Worm (Caenorhabditis elegans) whole organism, L2 larva: ENCODE data around the gene nhr-128.

ENCODE experiments used
- C34F6.9 ChIP-seq: fragments of 150-350 bp; optimal IDR thresholded peaks from 2 replicates; lab custom pipeline; 2014; ENCODE audit warnings: missing biosample characterization, missing genetic modification characterization
- F13H6.1 ChIP-seq: sonication (generic microtip); optimal IDR thresholded peaks from 2 replicates; lab custom pipeline; 2016; ENCODE audit warnings: missing genetic modification characterization, missing compliant biosample characterization
- R02D3.7 ChIP-seq: fragments of 150-350 bp; optimal IDR thresholded peaks from 2 replicates; lab custom pipeline; 2014; ENCODE audit warnings: missing biosample characterization, missing genetic modification characterization
- ZK546.5 ChIP-seq: sonication (generic microtip); optimal IDR thresholded peaks from 2 replicates; lab custom pipeline; 2017; ENCODE audit warnings: missing biosample characterization, missing genetic modification characterization
- alr-1 ChIP-seq: fragments of 150-350 bp; optimal IDR thresholded peaks from 2 replicates; lab custom pipeline; 2014; ENCODE audit warnings: missing biosample characterization, missing genetic modification characterization
- aly-2 ChIP-seq: fragments of 150-350 bp; optimal IDR thresholded peaks from 2 replicates; lab custom pipeline; 2014; ENCODE audit warnings: missing biosample characterization, missing genetic modification characterization
- ama-1 ChIP-seq: fragments of 150-350 bp; optimal IDR thresholded peaks from 2 replicates; lab custom pipeline; 2018; ENCODE audit warnings: inconsistent platforms
- blmp-1 ChIP-seq: sonication (generic microtip); optimal IDR thresholded peaks from 2 replicates; lab custom pipeline; 2017; ENCODE audit warnings: missing genetic modification characterization, mild to moderate bottlenecking, missing compliant biosample characterization, antibody characterized with exemption, moderate library complexity; ENCODE audit not compliant: insufficient read depth
- ceh-16 ChIP-seq: fragments of 150-350 bp; optimal IDR thresholded peaks from 2 replicates; lab custom pipeline; 2014; ENCODE audit warnings: missing biosample characterization, missing genetic modification characterization
- ceh-82 ChIP-seq: fragments of 150-350 bp; optimal IDR thresholded peaks from 2 replicates; lab custom pipeline; 2014; ENCODE audit warnings: missing biosample characterization, missing genetic modification characterization
- crh-2 ChIP-seq: sonication (generic microtip); optimal IDR thresholded peaks from 2 replicates; lab custom pipeline; 2017; ENCODE audit warnings: missing biosample characterization, missing genetic modification characterization
- dmd-4 ChIP-seq: sonication (generic microtip); optimal IDR thresholded peaks from 2 replicates; lab custom pipeline; 2017; ENCODE audit warnings: missing biosample characterization, missing genetic modification characterization
- egl-27 ChIP-seq: sonication (generic microtip); optimal IDR thresholded peaks from 3 replicates; lab custom pipeline; 2017; ENCODE audit warnings: missing biosample characterization, missing genetic modification reagents, missing genetic modification characterization
- elt-1 ChIP-seq: fragments of 150-350 bp; optimal IDR thresholded peaks from 2 replicates; lab custom pipeline; 2014; ENCODE audit warnings: missing biosample characterization, missing genetic modification characterization
- elt-3 ChIP-seq: sonication (generic microtip); optimal IDR thresholded peaks from 2 replicates; lab custom pipeline; 2017; ENCODE audit warnings: missing biosample characterization, missing genetic modification characterization
- fos-1 ChIP-seq: fragments of 150-350 bp; optimal IDR thresholded peaks from 2 replicates; lab custom pipeline; 2014; ENCODE audit warnings: missing biosample characterization, missing genetic modification characterization
- lin-11 ChIP-seq: fragments of 150-350 bp; sonication (generic microtip); optimal IDR thresholded peaks from 2 replicates; lab custom pipeline; 2014; ENCODE audit warnings: missing biosample characterization, missing genetic modification characterization, inconsistent platforms, mixed read lengths
- lin-13 ChIP-seq: fragments of 150-350 bp; optimal IDR thresholded peaks from 2 replicates; lab custom pipeline; 2014; ENCODE audit warnings: missing biosample characterization, missing genetic modification reagents, missing genetic modification characterization
- lin-39 ChIP-seq: fragments of 150-350 bp; optimal IDR thresholded peaks from 2 replicates; lab custom pipeline; 2014; ENCODE audit warnings: missing biosample characterization, missing genetic modification reagents, missing genetic modification characterization
- lsy-2 ChIP-seq, 2 experiments: fragments of 150-350 bp in 1 of 2; sonication (generic microtip) in 1 of 2; optimal IDR thresholded peaks; 2 replicates each; lab custom pipeline; 2014 to 2017; ENCODE audit warnings: missing biosample characterization in 2 of 2, missing genetic modification characterization in 2 of 2
- mab-5 ChIP-seq: fragments of 150-350 bp; optimal IDR thresholded peaks from 2 replicates; lab custom pipeline; 2014; ENCODE audit warnings: missing biosample characterization, missing genetic modification characterization
- mbf-1 ChIP-seq: sonication (generic microtip); optimal IDR thresholded peaks from 2 replicates; lab custom pipeline; 2017; ENCODE audit warnings: missing biosample characterization, missing genetic modification characterization
- nhr-10 ChIP-seq: sonication (generic microtip); optimal IDR thresholded peaks from 2 replicates; lab custom pipeline; 2017; ENCODE audit warnings: missing biosample characterization, missing genetic modification characterization
- nhr-12 ChIP-seq: fragments of 150-350 bp; optimal IDR thresholded peaks from 2 replicates; lab custom pipeline; 2014; ENCODE audit warnings: missing biosample characterization, missing genetic modification characterization
- nhr-129 ChIP-seq: fragments of 150-350 bp; optimal IDR thresholded peaks from 2 replicates; lab custom pipeline; 2014; ENCODE audit warnings: missing biosample characterization, missing genetic modification characterization
- nhr-21 ChIP-seq: fragments of 150-350 bp; optimal IDR thresholded peaks from 2 replicates; lab custom pipeline; 2014; ENCODE audit warnings: missing biosample characterization, missing genetic modification characterization
- nhr-23 ChIP-seq: fragments of 150-350 bp; optimal IDR thresholded peaks from 2 replicates; lab custom pipeline; 2014; ENCODE audit warnings: missing biosample characterization, missing genetic modification reagents, missing genetic modification characterization
- nhr-237 ChIP-seq: fragments of 150-350 bp; optimal IDR thresholded peaks from 2 replicates; lab custom pipeline; 2014; ENCODE audit warnings: missing biosample characterization, missing genetic modification characterization
- nhr-25 ChIP-seq: fragments of 150-350 bp; sonication (generic microtip); optimal IDR thresholded peaks from 3 replicates; lab custom pipeline; 2014; ENCODE audit warnings: missing biosample characterization, missing genetic modification characterization
- nhr-6 ChIP-seq: fragments of 150-350 bp; optimal IDR thresholded peaks from 2 replicates; lab custom pipeline; 2014; ENCODE audit warnings: missing biosample characterization, missing genetic modification characterization
- nhr-77 ChIP-seq: fragments of 150-350 bp; optimal IDR thresholded peaks from 2 replicates; lab custom pipeline; 2014; ENCODE audit warnings: missing biosample characterization, missing genetic modification characterization
- peb-1 ChIP-seq: fragments of 150-350 bp; optimal IDR thresholded peaks from 2 replicates; lab custom pipeline; 2014; ENCODE audit warnings: missing biosample characterization, missing genetic modification characterization
- sem-4 ChIP-seq: fragments of 150-350 bp; optimal IDR thresholded peaks from 2 replicates; lab custom pipeline; 2014; ENCODE audit warnings: missing biosample characterization, missing genetic modification reagents, missing genetic modification characterization
- skn-1 ChIP-seq: sonication (generic microtip); optimal IDR thresholded peaks from 2 replicates; lab custom pipeline; 2017; ENCODE audit warnings: missing biosample characterization, missing genetic modification characterization
- sma-3 ChIP-seq: sonication (generic microtip); optimal IDR thresholded peaks from 2 replicates; lab custom pipeline; 2016; ENCODE audit warnings: missing genetic modification reagents, missing genetic modification characterization, missing compliant biosample characterization
- sma-9 ChIP-seq, 2 experiments: fragments of 150-350 bp in 1 of 2; sonication (generic microtip) in 1 of 2; optimal IDR thresholded peaks; 2 replicates each; lab custom pipeline; 2014 to 2016; ENCODE audit warnings: missing genetic modification characterization in 2 of 2, mild to moderate bottlenecking in 1 of 2, missing biosample characterization in 1 of 2, missing compliant biosample characterization in 1 of 2, missing genetic modification reagents in 1 of 2, moderate library complexity in 1 of 2
- snpc-4 ChIP-seq: fragments of 150-350 bp; optimal IDR thresholded peaks from 2 replicates; lab custom pipeline; 2014; ENCODE audit warnings: missing biosample characterization, missing genetic modification characterization
- unc-39 ChIP-seq: fragments of 150-350 bp; optimal IDR thresholded peaks from 2 replicates; lab custom pipeline; 2014; ENCODE audit warnings: missing biosample characterization, missing genetic modification characterization
- unc-55 ChIP-seq: fragments of 150-350 bp; sonication (generic microtip); optimal IDR thresholded peaks from 3 replicates; lab custom pipeline; 2014; ENCODE audit warnings: missing biosample characterization, missing genetic modification reagents, missing genetic modification characterization
- unc-62 ChIP-seq: fragments of 150-350 bp; optimal IDR thresholded peaks from 2 replicates; lab custom pipeline; 2014; ENCODE audit warnings: missing biosample characterization, missing genetic modification reagents, missing genetic modification characterization
- zag-1 ChIP-seq: fragments of 150-350 bp; optimal IDR thresholded peaks from 2 replicates; lab custom pipeline; 2014; ENCODE audit warnings: missing biosample characterization, missing genetic modification characterization
- ztf-1 ChIP-seq: fragments of 200-800 bp; sonication (Bioruptor generic); conservative IDR thresholded peaks from 2 replicates; pipeline ENCODE4 v1.3.6; 2022; ENCODE audit warnings: missing genetic modification characterization, missing compliant biosample characterization
- ztf-11 ChIP-seq: sonication (generic microtip); optimal IDR thresholded peaks from 2 replicates; lab custom pipeline; 2017; ENCODE audit warnings: missing biosample characterization, missing genetic modification characterization
- ztf-4 ChIP-seq: fragments of 150-350 bp; optimal IDR thresholded peaks from 2 replicates; lab custom pipeline; 2014; ENCODE audit warnings: missing biosample characterization, missing genetic modification characterization

The nhr-128 gene

ce11 chrV:2228781-2229180, 6.9 kb downstream of the nhr-128 start, which contains the start of gene nhr-126:
Gene nhr-126 (plus strand): TSS chrV:2229081.
- no peak for TF ChIP-seq snpc-4 (tag; lab: Kevin White, UChicago)
- TF ChIP-seq fos-1 (tag; lab: Kevin White, UChicago): no peak
- TF ChIP-seq ceh-16 (tag; lab: Kevin White, UChicago): no peak
- TF ChIP-seq aly-2: no peak
- no peak for TF ChIP-seq peb-1
- TF ChIP-seq sem-4 (tag; lab: Kevin White, UChicago): no peak
- TF ChIP-seq nhr-237: no peak
- no peak for TF ChIP-seq ztf-11 (tag; lab: Kevin White, UChicago)
- no peak for TF ChIP-seq ama-1 (lab: Kevin White, UChicago)

- peak; percentile 4 for TF ChIP-seq fos-1 (tag; lab: Kevin White, UChicago)
- TF ChIP-seq crh-2 (tag; lab: Kevin White, UChicago): peak; percentile 38
- peak; percentile 34 for TF ChIP-seq C34F6.9
- TF ChIP-seq egl-27 (tag; lab: Kevin White, UChicago): no peak
- TF ChIP-seq alr-1: no peak
- TF ChIP-seq unc-39 (tag; lab: Kevin White, UChicago): no peak
- no peak for TF ChIP-seq F13H6.1 (tag; lab: Kevin White, UChicago)
- TF ChIP-seq lsy-2 (tag; optimal IDR thresholded peaks at IDR 0.05; lab: Kevin White, UChicago): no peak
- TF ChIP-seq, all 48 proteins: peak for 3
Observed at ce11 chrV:2230912-2231311, 9.0 kb downstream of the nhr-128 start, which contains the start of gene nhr-134. Gene nhr-134 (plus strand): TSS chrV:2231223.

ce11 chrV:2233177-2233576, 11.3 kb downstream of the nhr-128 start, which contains the start of gene nhr-96:
Gene nhr-96 (plus strand): TSS chrV:2233477.
- no peak for TF ChIP-seq lin-39 (tag; lab: Kevin White, UChicago)
- TF ChIP-seq nhr-6 (tag; lab: Kevin White, UChicago): no peak
- no peak for TF ChIP-seq ztf-1 (GFP tag; lab: Robert Waterston, UW)
- no peak for TF ChIP-seq lsy-2 (tag; optimal IDR thresholded peaks at IDR 0.05; lab: Kevin White, UChicago)
- no peak for TF ChIP-seq aly-2
- no peak for TF ChIP-seq C34F6.9
- TF ChIP-seq mbf-1: no peak
- TF ChIP-seq elt-1 (tag; lab: Kevin White, UChicago): no peak
- no peak for TF ChIP-seq lin-11 (tag; lab: Kevin White, UChicago)
- no peak for TF ChIP-seq egl-27 (tag; lab: Kevin White, UChicago)
- no peak for TF ChIP-seq alr-1
- TF ChIP-seq peb-1: no peak
- TF ChIP-seq sma-9 (GFP tag; optimal IDR thresholded peaks at IDR 0.05; lab: Kevin White, UChicago): no peak
- no peak for TF ChIP-seq sma-9 (tag; optimal IDR thresholded peaks at IDR 0.05; lab: Kevin White, UChicago)
- no peak for TF ChIP-seq nhr-12
- no peak for TF ChIP-seq mab-5 (tag; lab: Kevin White, UChicago)
- TF ChIP-seq nhr-77 (tag; lab: Kevin White, UChicago): no peak
- no peak for TF ChIP-seq nhr-10 (tag; lab: Kevin White, UChicago)
- TF ChIP-seq ztf-4 (tag; lab: Kevin White, UChicago): no peak

ce11 chrV:2235848-2236247, 14.0 kb downstream of the nhr-128 start, which contains the start of gene cyp-33C4:
Gene cyp-33C4 (plus strand): TSS chrV:2236140.
- TF ChIP-seq fos-1 (tag; lab: Kevin White, UChicago) (peak; percentile 31), ZK546.5 (tag; lab: Kevin White, UChicago) (no peak), lin-13 (GFP tag; lab: Kevin White, UChicago) (no peak), zag-1 (tag; lab: Kevin White, UChicago) (no peak), nhr-6 (tag; lab: Kevin White, UChicago) (no peak), R02D3.7 (tag; lab: Kevin White, UChicago) (no peak), nhr-21 (tag; lab: Kevin White, UChicago) (no peak), ztf-1 (GFP tag; lab: Robert Waterston, UW) (no peak), ztf-11 (tag; lab: Kevin White, UChicago) (no peak), elt-1 (tag; lab: Kevin White, UChicago) (no peak), sem-4 (tag; lab: Kevin White, UChicago) (no peak), ztf-4 (tag; lab: Kevin White, UChicago) (no peak), elt-3 (tag; lab: Kevin White, UChicago) (no peak), mbf-1 (no peak), crh-2 (tag; lab: Kevin White, UChicago) (no peak), skn-1 (tag; lab: Kevin White, UChicago) (no peak), peb-1 (no peak), nhr-10 (tag; lab: Kevin White, UChicago) (no peak), nhr-237 (no peak), sma-3 (GFP tag; lab: Kevin White, UChicago) (no peak), ceh-82 (tag; lab: Kevin White, UChicago) (no peak), unc-55 (GFP tag; lab: Kevin White, UChicago) (peak; percentile 34), unc-62 (GFP tag; lab: Kevin White, UChicago) (no peak), ama-1 (lab: Kevin White, UChicago) (no peak), nhr-23 (tag; lab: Kevin White, UChicago) (no peak), lsy-2 (tag; optimal IDR thresholded peaks at IDR 0.05; lab: Kevin White, UChicago) (no peak), nhr-129 (tag; lab: Kevin White, UChicago) (peak; percentile 7), lin-11 (tag; lab: Kevin White, UChicago) (no peak), dmd-4 (tag; lab: Kevin White, UChicago) (no peak), alr-1 (no peak), nhr-25 (tag; lab: Kevin White, UChicago) (no peak), mab-5 (tag; lab: Kevin White, UChicago) (no peak), blmp-1 (tag; lab: Kevin White, UChicago) (no peak), sma-9 (GFP tag; optimal IDR thresholded peaks at IDR 0.05; lab: Kevin White, UChicago) (peak; percentile 32), sma-9 (tag; optimal IDR thresholded peaks at IDR 0.05; lab: Kevin White, UChicago) (no peak), C34F6.9 (peak; percentile 28), lin-39 (tag; lab: Kevin White, UChicago) (no peak)
